Fruit fly (Drosophila melanogaster) whole organism, embryonic: ENCODE measurements around the gene Srrm234.

ENCODE experiments used
- CG10543 ChIP-seq: fragments of 200-800 bp; sonication (Bioruptor generic); optimal IDR thresholded peaks from 3 replicates; lab custom pipeline; 2017; ENCODE audit warnings: missing biosample characterization, mild to moderate bottlenecking, missing genetic modification characterization, moderate library complexity
- CG12391 ChIP-seq: fragments of 200-800 bp; sonication (Bioruptor generic); optimal IDR thresholded peaks from 3 replicates; lab custom pipeline; 2018; ENCODE audit warnings: missing biosample characterization, mild to moderate bottlenecking, missing genetic modification characterization, moderate library complexity
- CG15514 ChIP-seq: fragments of 200-800 bp; sonication (Bioruptor generic); optimal IDR thresholded peaks from 3 replicates; lab custom pipeline; 2017; ENCODE audit warnings: missing biosample characterization, missing genetic modification characterization, mild to moderate bottlenecking, moderate library complexity, missing genetic modification reagents
- CG17186 ChIP-seq: fragments of 200-800 bp; sonication (Bioruptor generic); optimal IDR thresholded peaks from 3 replicates; lab custom pipeline; 2017; ENCODE audit warnings: missing biosample characterization, missing genetic modification reagents, missing genetic modification characterization
- CG2120 ChIP-seq: fragments of 200-800 bp; sonication (Bioruptor generic); optimal IDR thresholded peaks from 3 replicates; lab custom pipeline; 2016; ENCODE audit warnings: missing biosample characterization, missing genetic modification characterization
- CG32767 ChIP-seq: fragments of 200-800 bp; sonication (Bioruptor generic); IDR thresholded peaks from 2 replicates; pipeline ENCODE4 v1.3.6; 2022; ENCODE audit warnings: missing biosample characterization, missing genetic modification characterization
- CG34422 ChIP-seq: fragments of 200-800 bp; sonication (Bioruptor generic); IDR thresholded peaks from 3 replicates; pipeline ENCODE4 v1.3.6; 2022; ENCODE audit warnings: missing biosample characterization, missing genetic modification characterization
- CG4617 ChIP-seq: fragments of 200-800 bp; sonication (Bioruptor generic); optimal IDR thresholded peaks from 3 replicates; lab custom pipeline; 2016; ENCODE audit warnings: missing biosample characterization, missing genetic modification characterization, borderline replicate concordance
- CG9437 ChIP-seq: fragments of 200-800 bp; sonication (Bioruptor generic); optimal IDR thresholded peaks from 2 replicates; lab custom pipeline; 2018; ENCODE audit warnings: missing biosample characterization, mild to moderate bottlenecking, missing genetic modification characterization
- CG9727 ChIP-seq: fragments of 200-800 bp; sonication (Bioruptor generic); optimal IDR thresholded peaks from 3 replicates; lab custom pipeline; 2017; ENCODE audit warnings: missing biosample characterization, mild to moderate bottlenecking, missing genetic modification characterization
- CoRest ChIP-seq: fragments of 200-800 bp; sonication (Bioruptor generic); optimal IDR thresholded peaks from 3 replicates; lab custom pipeline; 2018; ENCODE audit warnings: missing biosample characterization, mild to moderate bottlenecking, missing genetic modification characterization, moderate library complexity
- Dbx ChIP-seq: fragments of 200-800 bp; sonication (Bioruptor generic); IDR thresholded peaks from 3 replicates; pipeline ENCODE4 v1.3.6; 2022; ENCODE audit warnings: missing biosample characterization, missing genetic modification characterization
- Dip3 ChIP-seq: fragments of 200-800 bp; sonication (Bioruptor generic); optimal IDR thresholded peaks from 3 replicates; lab custom pipeline; 2016; ENCODE audit warnings: missing biosample characterization, missing genetic modification characterization
- Dll ChIP-seq: fragments of 200-800 bp; sonication (Bioruptor generic); IDR thresholded peaks from 4 replicates; pipeline ENCODE4 v1.3.6; 2022; ENCODE audit warnings: missing biosample characterization, missing genetic modification characterization; ENCODE audit not compliant: partially characterized antibody
- Dp ChIP-seq: fragments of 200-800 bp; sonication (Bioruptor generic); optimal IDR thresholded peaks from 2 replicates; lab custom pipeline; 2018; ENCODE audit warnings: missing biosample characterization, mild to moderate bottlenecking, missing genetic modification characterization, moderate library complexity
- Ets97D ChIP-seq: fragments of 200-800 bp; sonication (Bioruptor generic); optimal IDR thresholded peaks from 3 replicates; lab custom pipeline; 2016; ENCODE audit warnings: missing biosample characterization, missing genetic modification characterization
- Gug ChIP-seq: fragments of 200-800 bp; sonication (Bioruptor generic); IDR thresholded peaks from 4 replicates; pipeline ENCODE4 v1.3.6; 2022; ENCODE audit warnings: missing biosample characterization, missing genetic modification characterization
- HLH4C ChIP-seq: fragments of 200-800 bp; sonication (Bioruptor generic); IDR thresholded peaks from 3 replicates; pipeline ENCODE4 v1.3.6; 2022; ENCODE audit warnings: missing biosample characterization, missing genetic modification characterization; ENCODE audit not compliant: partially characterized antibody
- Hmr ChIP-seq: fragments of 200-800 bp; sonication (Bioruptor generic); optimal IDR thresholded peaks from 3 replicates; lab custom pipeline; 2017; ENCODE audit warnings: mild to moderate bottlenecking, missing biosample characterization, missing genetic modification reagents, missing genetic modification characterization
- Hsf ChIP-seq: fragments of 200-800 bp; sonication (Bioruptor generic); optimal IDR thresholded peaks from 3 replicates; lab custom pipeline; 2016; ENCODE audit warnings: missing biosample characterization, missing genetic modification characterization
- Nf-YC ChIP-seq: fragments of 200-800 bp; optimal IDR thresholded peaks from 3 replicates; lab custom pipeline; 2019; ENCODE audit warnings: missing biosample characterization, mild to moderate bottlenecking, missing genetic modification characterization, moderate library complexity
- Sin3A ChIP-seq: fragments of >200 bp; optimal IDR thresholded peaks from 2 replicates; lab custom pipeline; 2018
- Sry-δ ChIP-seq: fragments of 200-800 bp; sonication (Bioruptor generic); optimal IDR thresholded peaks from 2 replicates; lab custom pipeline; 2016; ENCODE audit warnings: missing biosample characterization, missing genetic modification characterization
- amos ChIP-seq: fragments of 200-800 bp; sonication (Bioruptor generic); IDR thresholded peaks from 2 replicates; pipeline ENCODE4 v1.3.6; 2022; ENCODE audit warnings: missing biosample characterization, missing genetic modification characterization; ENCODE audit not compliant: partially characterized antibody
- bab2 ChIP-seq: fragments of 200-800 bp; sonication (Bioruptor generic); optimal IDR thresholded peaks from 2 replicates; lab custom pipeline; 2016; ENCODE audit warnings: missing biosample characterization, missing genetic modification characterization
- bsh ChIP-seq, 2 experiments: fragments of 200-800 bp; sonication (Bioruptor generic); optimal IDR thresholded peaks; 2 replicates each; lab custom pipeline; 2017 to 2018; ENCODE audit warnings: mild to moderate bottlenecking in 2 of 2, missing biosample characterization in 2 of 2, missing genetic modification characterization in 2 of 2, moderate library complexity in 1 of 2
- cg ChIP-seq: fragments of 200-800 bp; sonication (Bioruptor generic); optimal IDR thresholded peaks from 3 replicates; lab custom pipeline; 2019; ENCODE audit warnings: missing biosample characterization, mild to moderate bottlenecking, missing genetic modification characterization, moderate library complexity
- chinmo ChIP-seq: fragments of 200-800 bp; sonication (Bioruptor generic); IDR thresholded peaks from 4 replicates; pipeline ENCODE4 v1.3.6; 2022; ENCODE audit warnings: missing biosample characterization, missing genetic modification characterization; ENCODE audit not compliant: partially characterized antibody
- ci ChIP-seq: fragments of 200-800 bp; sonication (Bioruptor generic); IDR thresholded peaks from 3 replicates; pipeline ENCODE4 v1.3.6; 2022; ENCODE audit warnings: missing biosample characterization, missing genetic modification characterization
- crp ChIP-seq, 2 experiments: fragments of 200-800 bp; sonication (Bioruptor generic); optimal IDR thresholded peaks; 2 replicates in 1 of 2; 3 replicates in 1 of 2; lab custom pipeline; 2017; ENCODE audit warnings: missing biosample characterization in 2 of 2, missing genetic modification characterization in 2 of 2, mild to moderate bottlenecking in 1 of 2, moderate library complexity in 1 of 2
- cwo ChIP-seq: fragments of 200-800 bp; sonication (Bioruptor generic); optimal IDR thresholded peaks from 3 replicates; lab custom pipeline; 2017; ENCODE audit warnings: missing biosample characterization, missing genetic modification characterization, mild to moderate bottlenecking, moderate library complexity, missing genetic modification reagents
- dmrt99B ChIP-seq: fragments of 200-800 bp; sonication (Bioruptor generic); optimal IDR thresholded peaks from 2 replicates; lab custom pipeline; 2018; ENCODE audit warnings: missing biosample characterization, mild to moderate bottlenecking, missing genetic modification characterization, moderate library complexity
- exex ChIP-seq: fragments of 200-800 bp; sonication (Bioruptor generic); optimal IDR thresholded peaks from 4 replicates; lab custom pipeline; 2018; ENCODE audit warnings: missing biosample characterization, mild to moderate bottlenecking, missing genetic modification characterization, moderate library complexity
- gem ChIP-seq: fragments of 200-800 bp; sonication (Bioruptor generic); optimal IDR thresholded peaks from 2 replicates; lab custom pipeline; 2019; ENCODE audit warnings: missing biosample characterization, mild to moderate bottlenecking, missing genetic modification characterization, moderate library complexity
- inv ChIP-seq: fragments of 200-800 bp; sonication (Bioruptor generic); IDR thresholded peaks from 2 replicates; pipeline ENCODE4 v1.3.6; 2022; ENCODE audit warnings: missing biosample characterization, missing genetic modification characterization; ENCODE audit not compliant: partially characterized antibody
- kni ChIP-seq: fragments of 200-800 bp; sonication (Bioruptor generic); optimal IDR thresholded peaks from 3 replicates; lab custom pipeline; 2017; ENCODE audit warnings: mild to moderate bottlenecking, missing biosample characterization, missing genetic modification reagents, missing genetic modification characterization
- knrl ChIP-seq: fragments of 200-800 bp; sonication (Bioruptor generic); IDR thresholded peaks from 3 replicates; pipeline ENCODE4 v1.3.6; 2022; ENCODE audit warnings: missing biosample characterization, missing genetic modification characterization; ENCODE audit not compliant: partially characterized antibody
- lab ChIP-seq: fragments of 200-800 bp; sonication (Bioruptor generic); optimal IDR thresholded peaks from 3 replicates; lab custom pipeline; 2017; ENCODE audit warnings: missing biosample characterization, missing genetic modification characterization, mild to moderate bottlenecking, moderate library complexity, missing genetic modification reagents
- nerfin-2 ChIP-seq: fragments of 200-800 bp; sonication (Bioruptor generic); IDR thresholded peaks from 2 replicates; pipeline ENCODE4 v1.3.6; 2022; ENCODE audit warnings: missing biosample characterization, missing genetic modification characterization; ENCODE audit not compliant: partially characterized antibody
- nmo ChIP-seq: fragments of 200-800 bp; sonication (Bioruptor generic); optimal IDR thresholded peaks from 2 replicates; lab custom pipeline; 2018; ENCODE audit warnings: missing biosample characterization, mild to moderate bottlenecking, missing genetic modification characterization, moderate library complexity
- phol ChIP-seq: fragments of 200-800 bp; sonication (Bioruptor generic); optimal IDR thresholded peaks from 3 replicates; lab custom pipeline; 2018; ENCODE audit warnings: missing biosample characterization, mild to moderate bottlenecking, missing genetic modification characterization, moderate library complexity
- prd ChIP-seq, 3 experiments: fragments of >200 bp in 2 of 3; fragments of 200-800 bp in 1 of 3; sonication (Bioruptor generic) in 1 of 3; optimal IDR thresholded peaks in 2 of 3; IDR thresholded peaks in 1 of 3; 2 replicates in 2 of 3; 3 replicates in 1 of 3; pipeline versions ENCODE4 v1.3.6 to Lab custom; 2017 to 2022; ENCODE audit warnings: missing biosample characterization in 1 of 3, missing genetic modification characterization in 1 of 3
- sisA ChIP-seq: fragments of 200-800 bp; sonication (Bioruptor generic); IDR thresholded peaks from 2 replicates; pipeline ENCODE4 v1.3.6; 2022; ENCODE audit warnings: missing biosample characterization, missing genetic modification characterization
- ttk ChIP-seq: fragments of 200-800 bp; sonication (Bioruptor generic); IDR thresholded peaks from 2 replicates; pipeline ENCODE4 v2.1.2; 2022; ENCODE audit warnings: missing biosample characterization, missing genetic modification characterization
- vvl ChIP-seq: fragments of 200-800 bp; sonication (Bioruptor generic); IDR thresholded peaks from 2 replicates; pipeline ENCODE4 v1.3.6; 2022; ENCODE audit warnings: missing biosample characterization, missing genetic modification characterization
- zen ChIP-seq: fragments of 200-800 bp; sonication (Bioruptor generic); optimal IDR thresholded peaks from 3 replicates; lab custom pipeline; 2018; ENCODE audit warnings: missing biosample characterization, mild to moderate bottlenecking, missing genetic modification characterization, moderate library complexity

Srrm234 gene

dm6 chr3L:1618116-1618727 is 46.6 kb downstream of the Srrm234 start, which contains the start of the genes CG13926, ABCB7 and CG33230 (continued):
- TF ChIP-seq Sin3A (lab: Kevin White, UChicago) (peak; percentile 64), CG17186 (no peak), vvl (GFP tag; lab: Robert Waterston, UW) (peak; percentile 32; the same call in 1 of the 2 replicates), dmrt99B (tag; lab: Kevin White, UChicago) (no peak), Dbx (GFP tag; lab: Robert Waterston, UW) (0 out of 3 replicates have a peak, but pooled peaks have one; percentile 42), amos (GFP tag; lab: Robert Waterston, UW) (peak; percentile 46; the same call in 1 of the 2 replicates), Dll (GFP tag; lab: Robert Waterston, UW) (peak; percentile 41; the same call in 1 of the 4 replicates), crp (GFP tag; optimal IDR thresholded peaks at IDR 0.05; lab: Kevin White, UChicago) (peak; percentile 34 to 92), Gug (GFP tag; lab: Robert Waterston, UW) (peak; percentile 43; the same call in 1 of the 4 replicates), chinmo (0 out of 4 replicates have a peak, but pooled peaks have one; percentile 18), CG34422 (GFP tag; lab: Robert Waterston, UW) (peak; percentile 60; the same call in 2 of the 3 replicates), CG9437 (GFP tag; lab: Kevin White, UChicago) (peak; percentile 21), Hsf (GFP tag; lab: Kevin White, UChicago) (peak; percentile 40), nmo (GFP tag; lab: Kevin White, UChicago) (peak; percentile 56), Dp (GFP tag; lab: Kevin White, UChicago) (peak; percentile 14), HLH4C (GFP tag; lab: Robert Waterston, UW) (0 out of 3 replicates have a peak, but pooled peaks have one; percentile 34), bab2 (peak; percentile 36), phol (tag; lab: Kevin White, UChicago) (peak; percentile 52), inv (GFP tag; lab: Robert Waterston, UW) (peak; percentile 20; the same call in 1 of the 2 replicates), kni (GFP tag; lab: Kevin White, UChicago) (peak; percentile 59), Dip3 (GFP tag; lab: Kevin White, UChicago) (peak; percentile 1), lab (GFP tag; lab: Kevin White, UChicago) (peak; percentile 31), CG4617 (peak; percentile 71), sisA (GFP tag; lab: Robert Waterston, UW) (0 out of 2 replicates have a peak, but pooled peaks have one; percentile 19), prd (optimal IDR thresholded peaks at IDR 0.05; lab: Kevin White, UChicago) (no peak), prd (GFP tag; IDR thresholded peaks at IDR 0.05; lab: Robert Waterston, UW) (peak; percentile 20; the same call in 2 of the 3 replicates), Sry-δ (GFP tag; lab: Kevin White, UChicago) (peak; percentile 43), exex (tag; lab: Kevin White, UChicago) (peak; percentile 39), cg (no peak), zen (tag; lab: Kevin White, UChicago) (peak; percentile 15), ci (GFP tag; lab: Robert Waterston, UW) (no peak; the same call in 2 of the 3 replicates), CG32767 (GFP tag; lab: Robert Waterston, UW) (no peak), bsh (GFP tag; optimal IDR thresholded peaks at IDR 0.05; lab: Kevin White, UChicago) (no peak), CG12391 (tag; lab: Kevin White, UChicago) (peak; percentile 55), ttk (GFP tag; lab: Robert Waterston, UW) (no peak), gem (tag; lab: Kevin White, UChicago) (no peak), CG9727 (GFP tag; lab: Kevin White, UChicago) (peak; percentile 29), CG10543 (GFP tag; lab: Kevin White, UChicago) (peak; percentile 61), knrl (peak; percentile 71), nerfin-2 (GFP tag; lab: Robert Waterston, UW) (0 out of 2 replicates have a peak, but pooled peaks have one; percentile 16), cwo (GFP tag; lab: Kevin White, UChicago) (peak; percentile 50), CG2120 (GFP tag; lab: Kevin White, UChicago) (peak; percentile 71), CoRest (tag; lab: Kevin White, UChicago) (peak; percentile 52), CG15514 (peak; percentile 99), Nf-YC (tag; lab: Kevin White, UChicago) (peak; percentile 46), Hmr (GFP tag; lab: Kevin White, UChicago) (peak; percentile 31), Ets97D (GFP tag; lab: Kevin White, UChicago) (peak; percentile 1)
